Worm (Caenorhabditis elegans) whole organism, late embryonic: Measurements from ENCODE around the gene wht-5.
"Not testable (repeated sequence)": the region's sequence is repeated elsewhere in the genome, so short reads cannot be mapped to it uniquely, and the experiment has no call there.

ENCODE experiments used
- F13H6.1 ChIP-seq: sonication (generic microtip); optimal IDR thresholded peaks from 2 replicates; lab custom pipeline; 2016; ENCODE audit warnings: missing genetic modification characterization, missing compliant biosample characterization
- K02D7.2 ChIP-seq: sonication (generic microtip); optimal IDR thresholded peaks from 2 replicates; lab custom pipeline; 2017; ENCODE audit warnings: mild to moderate bottlenecking, missing genetic modification characterization, missing compliant biosample characterization
- Y22D7AL.16 ChIP-seq: sonication (generic microtip); optimal IDR thresholded peaks from 2 replicates; lab custom pipeline; 2016; ENCODE audit warnings: missing genetic modification characterization, missing compliant biosample characterization
- ama-1 ChIP-seq: fragments of 150-350 bp; optimal IDR thresholded peaks from 2 replicates; lab custom pipeline; 2014
- ceh-14 ChIP-seq: sonication (generic microtip); optimal IDR thresholded peaks from 2 replicates; lab custom pipeline; 2016; ENCODE audit warnings: missing genotype, missing genetic modification characterization, missing compliant biosample characterization
- ceh-18 ChIP-seq: sonication (generic microtip); optimal IDR thresholded peaks from 2 replicates; lab custom pipeline; 2016; ENCODE audit warnings: missing genetic modification characterization, missing compliant biosample characterization
- ceh-19 ChIP-seq: fragments of 200-800 bp; sonication (Bioruptor generic); optimal IDR thresholded peaks from 2 replicates; lab custom pipeline; 2018; ENCODE audit warnings: mild to moderate bottlenecking, missing genetic modification characterization, missing compliant biosample characterization
- ceh-2 ChIP-seq: sonication (generic microtip); optimal IDR thresholded peaks from 2 replicates; lab custom pipeline; 2016; ENCODE audit warnings: missing genotype, missing genetic modification characterization, missing compliant biosample characterization
- ceh-31 ChIP-seq: sonication (generic microtip); optimal IDR thresholded peaks from 2 replicates; lab custom pipeline; 2016; ENCODE audit warnings: missing genetic modification characterization, missing compliant biosample characterization
- ceh-34 ChIP-seq: sonication (generic microtip); optimal IDR thresholded peaks from 2 replicates; lab custom pipeline; 2016; ENCODE audit warnings: mild to moderate bottlenecking, missing genetic modification characterization, missing compliant biosample characterization
- che-1 ChIP-seq: sonication (generic microtip); optimal IDR thresholded peaks from 2 replicates; lab custom pipeline; 2016; ENCODE audit warnings: mild to moderate bottlenecking, missing genetic modification characterization, missing compliant biosample characterization
- elt-4 ChIP-seq: sonication (generic microtip); optimal IDR thresholded peaks from 2 replicates; lab custom pipeline; 2016; ENCODE audit warnings: missing genetic modification characterization, missing compliant biosample characterization
- ets-4 ChIP-seq: sonication (generic microtip); optimal IDR thresholded peaks from 2 replicates; lab custom pipeline; 2016; ENCODE audit warnings: missing genetic modification characterization, missing compliant biosample characterization
- fax-1 ChIP-seq: sonication (generic microtip); optimal IDR thresholded peaks from 2 replicates; lab custom pipeline; 2016; ENCODE audit warnings: missing genotype, missing genetic modification characterization, missing compliant biosample characterization
- fkh-10 ChIP-seq: fragments of 150-350 bp; optimal IDR thresholded peaks from 2 replicates; lab custom pipeline; 2014; ENCODE audit warnings: missing biosample characterization, missing genetic modification reagents, missing genetic modification characterization
- fkh-6 ChIP-seq: sonication (generic microtip); optimal IDR thresholded peaks from 2 replicates; lab custom pipeline; 2016; ENCODE audit warnings: missing genetic modification characterization, missing compliant biosample characterization
- hlh-13 ChIP-seq: fragments of 200-800 bp; sonication (Bioruptor generic); optimal IDR thresholded peaks from 2 replicates; lab custom pipeline; 2018; ENCODE audit warnings: mild to moderate bottlenecking, missing genetic modification characterization, missing compliant biosample characterization
- hlh-15 ChIP-seq: sonication (generic microtip); optimal IDR thresholded peaks from 2 replicates; lab custom pipeline; 2016; ENCODE audit warnings: missing genetic modification characterization, missing compliant biosample characterization
- hlh-6 ChIP-seq: sonication (generic microtip); optimal IDR thresholded peaks from 2 replicates; lab custom pipeline; 2016; ENCODE audit warnings: missing genotype, missing genetic modification characterization, missing compliant biosample characterization
- madf-2 ChIP-seq: sonication (generic microtip); optimal IDR thresholded peaks from 2 replicates; lab custom pipeline; 2017; ENCODE audit warnings: missing genetic modification characterization, missing compliant biosample characterization
- mec-3 ChIP-seq: sonication (generic microtip); optimal IDR thresholded peaks from 2 replicates; lab custom pipeline; 2016; ENCODE audit warnings: borderline replicate concordance, missing genetic modification characterization, missing compliant biosample characterization
- nfya-1 ChIP-seq: sonication (generic microtip); optimal IDR thresholded peaks from 2 replicates; lab custom pipeline; 2017; ENCODE audit warnings: missing genetic modification characterization, mild to moderate bottlenecking, missing compliant biosample characterization, antibody characterized with exemption, moderate library complexity
- nhr-11 ChIP-seq: fragments of 150-350 bp; optimal IDR thresholded peaks from 2 replicates; lab custom pipeline; 2014; ENCODE audit warnings: missing biosample characterization, missing genetic modification characterization
- nhr-232 ChIP-seq: sonication (generic microtip); optimal IDR thresholded peaks from 2 replicates; lab custom pipeline; 2016; ENCODE audit warnings: missing genetic modification characterization, missing compliant biosample characterization
- npax-4 ChIP-seq: sonication (generic microtip); optimal IDR thresholded peaks from 2 replicates; lab custom pipeline; 2016; ENCODE audit warnings: missing genetic modification characterization, missing compliant biosample characterization
- odd-2 ChIP-seq: sonication (generic microtip); optimal IDR thresholded peaks from 2 replicates; lab custom pipeline; 2017; ENCODE audit warnings: antibody characterized with exemption, mild to moderate bottlenecking, missing genetic modification characterization, missing compliant biosample characterization
- pat-9 ChIP-seq: fragments of 200-800 bp; sonication (Bioruptor generic); optimal IDR thresholded peaks from 2 replicates; lab custom pipeline; 2018; ENCODE audit warnings: mild to moderate bottlenecking, missing genetic modification characterization, moderate library complexity, missing compliant biosample characterization
- pax-1 ChIP-seq: fragments of 150-350 bp; optimal IDR thresholded peaks from 2 replicates; lab custom pipeline; 2014; ENCODE audit warnings: missing biosample characterization, missing genetic modification characterization
- pha-2 ChIP-seq: sonication (generic microtip); optimal IDR thresholded peaks from 2 replicates; lab custom pipeline; 2017; ENCODE audit warnings: mild to moderate bottlenecking, missing genetic modification characterization, missing compliant biosample characterization
- pha-4 ChIP-seq: fragments of 150-350 bp; optimal IDR thresholded peaks from 2 replicates; lab custom pipeline; 2018; ENCODE audit warnings: missing biosample characterization, missing genetic modification reagents, missing genetic modification characterization
- pros-1 ChIP-seq: fragments of 150-350 bp; optimal IDR thresholded peaks from 2 replicates; lab custom pipeline; 2014; ENCODE audit warnings: missing biosample characterization, missing genetic modification reagents, missing genetic modification characterization
- ref-2 ChIP-seq: sonication (generic microtip); optimal IDR thresholded peaks from 2 replicates; lab custom pipeline; 2016; ENCODE audit warnings: missing genetic modification characterization, missing compliant biosample characterization
- sdc-2 ChIP-seq: sonication (generic microtip); optimal IDR thresholded peaks from 2 replicates; lab custom pipeline; 2016; ENCODE audit warnings: missing genotype, missing genetic modification characterization, missing compliant biosample characterization
- sox-2 ChIP-seq: fragments of 200-800 bp; sonication (Bioruptor generic); IDR thresholded peaks from 2 replicates; pipeline ENCODE4 v1.3.6; 2022; ENCODE audit warnings: missing genetic modification reagents, missing genetic modification characterization, missing compliant biosample characterization
- syd-9 ChIP-seq: sonication (generic microtip); optimal IDR thresholded peaks from 2 replicates; lab custom pipeline; 2016; ENCODE audit warnings: mild to moderate bottlenecking, missing genetic modification characterization, moderate library complexity, missing compliant biosample characterization
- unc-42 ChIP-seq: sonication (generic microtip); optimal IDR thresholded peaks from 2 replicates; lab custom pipeline; 2016; ENCODE audit warnings: missing genotype, missing genetic modification characterization, missing compliant biosample characterization
- unc-55 ChIP-seq: sonication (generic microtip); optimal IDR thresholded peaks from 2 replicates; lab custom pipeline; 2017; ENCODE audit warnings: missing biosample characterization, missing genetic modification reagents, missing genetic modification characterization
- unc-86 ChIP-seq: sonication (generic microtip); optimal IDR thresholded peaks from 2 replicates; lab custom pipeline; 2016; ENCODE audit warnings: missing genetic modification characterization, missing compliant biosample characterization

wht-5 gene

ce11 chrIV:12311597-12311996 lies 25.8 kb upstream of the wht-5 start, which contains the start of gene oac-58:
Gene oac-58, minus strand, starts transcription at chrIV:12311697.
- TF ChIP-seq elt-4 (tag; lab: Kevin White, UChicago) = no peak
- TF ChIP-seq sdc-2 (tag; lab: Kevin White, UChicago) = no peak
- TF ChIP-seq odd-2 (tag; lab: Kevin White, UChicago) = no peak
- TF ChIP-seq Y22D7AL.16 (tag; lab: Kevin White, UChicago) = no peak
- no peak for TF ChIP-seq hlh-13 (GFP tag; lab: Kevin White, UChicago)
- no peak for TF ChIP-seq F13H6.1 (tag; lab: Kevin White, UChicago)
- TF ChIP-seq syd-9 = no peak
- no peak for TF ChIP-seq K02D7.2 (tag; lab: Kevin White, UChicago)
- TF ChIP-seq ref-2 = no peak
- TF ChIP-seq ceh-2 (tag; lab: Kevin White, UChicago) = no peak
- no peak for TF ChIP-seq ets-4
- TF ChIP-seq ceh-31 (tag; lab: Kevin White, UChicago) = no peak
- TF ChIP-seq fkh-6 = no peak

- not testable (repeated sequence) for TF ChIP-seq hlh-6; pha-4 (tag; lab: Kevin White, UChicago); fkh-10
Observed at ce11 chrIV:12326932-12327331, 10.4 kb upstream of the wht-5 start, which contains the start of gene F19B6.3. Gene F19B6.3, plus strand, starts transcription at chrIV:12327232.

- TF ChIP-seq ceh-14 (tag; lab: Kevin White, UChicago) (no peak), pha-2 (tag; lab: Kevin White, UChicago) (no peak), unc-42 (tag; lab: Kevin White, UChicago) (no peak), odd-2 (tag; lab: Kevin White, UChicago) (no peak), mec-3 (no peak), nfya-1 (tag; lab: Kevin White, UChicago) (no peak), pax-1 (tag; lab: Kevin White, UChicago) (no peak), fkh-10 (no peak), nhr-232 (tag; lab: Kevin White, UChicago) (no peak), ceh-19 (GFP tag; lab: Kevin White, UChicago) (no peak), che-1 (no peak), fax-1 (tag; lab: Kevin White, UChicago) (no peak)
Observed at ce11 chrIV:12330840-12331359, 6.5 kb upstream of the wht-5 start, which contains the start of gene ufd-1. Gene ufd-1, minus strand, starts transcription at chrIV:12330890.

- TF ChIP-seq nhr-232 (tag; lab: Kevin White, UChicago) (no peak), madf-2 (tag; lab: Kevin White, UChicago) (no peak), hlh-13 (GFP tag; lab: Kevin White, UChicago) (no peak), pat-9 (tag; lab: Kevin White, UChicago) (no peak), unc-86 (tag; lab: Kevin White, UChicago) (no peak), ama-1 (lab: Kevin White, UChicago) (no peak), pax-1 (tag; lab: Kevin White, UChicago) (no peak), npax-4 (no peak), unc-55 (no peak), ceh-34 (tag; lab: Kevin White, UChicago) (no peak), pros-1 (tag; lab: Kevin White, UChicago) (no peak), che-1 (no peak), unc-42 (tag; lab: Kevin White, UChicago) (no peak), F13H6.1 (tag; lab: Kevin White, UChicago) (no peak), ceh-18 (no peak), nhr-11 (tag; lab: Kevin White, UChicago) (no peak), K02D7.2 (tag; lab: Kevin White, UChicago) (no peak), hlh-15 (tag; lab: Kevin White, UChicago) (no peak), ceh-2 (tag; lab: Kevin White, UChicago) (no peak), sox-2 (GFP tag; lab: Robert Waterston, UW) (no peak)
Observed at ce11 chrIV:12334142-12334541, 3.2 kb upstream of the wht-5 start.
